Worm (Caenorhabditis elegans) whole organism, L3 larva: ENCODE measurements around the gene str-56.

ENCODE experiments used
- tbx-2 ChIP-seq: sonication (generic microtip); optimal IDR thresholded peaks from 2 replicates; lab custom pipeline; 2016; ENCODE audit warnings: mild to moderate bottlenecking, missing genetic modification characterization, missing compliant biosample characterization
- ztf-4 ChIP-seq: fragments of 150-350 bp; optimal IDR thresholded peaks from 2 replicates; lab custom pipeline; 2014; ENCODE audit warnings: missing biosample characterization, missing genetic modification characterization

- TF ChIP-seq ztf-4 (tag; lab: Kevin White, UChicago) (no peak), tbx-2 (tag; lab: Kevin White, UChicago) (no peak)
Measured at ce11 chrV:15912677-15913076, 40.3 kb downstream of the str-56 start.
